Fruit fly (Drosophila melanogaster) whole organism, wandering third instar larva: ENCODE data around the gene Cubn.

Experiments
- Abd-B ChIP-seq: fragments of >200 bp; optimal IDR thresholded peaks from 2 replicates; lab custom pipeline; 2017; ENCODE audit warnings: missing biosample characterization, missing genetic modification characterization
- CG32264 ChIP-seq: fragments of 200-800 bp; sonication (Bioruptor generic); optimal IDR thresholded peaks from 2 replicates; lab custom pipeline; 2016; ENCODE audit warnings: missing biosample characterization, missing genetic modification characterization
- CG9705 ChIP-seq: fragments of 200-800 bp; sonication (Bioruptor generic); optimal IDR thresholded peaks from 2 replicates; lab custom pipeline; 2018; ENCODE audit warnings: missing biosample characterization, mild to moderate bottlenecking, missing genetic modification characterization
- CrebA ChIP-seq: fragments of 200-800 bp; sonication (Bioruptor generic); optimal IDR thresholded peaks from 2 replicates; lab custom pipeline; 2016; ENCODE audit warnings: missing biosample characterization, mild to moderate bottlenecking, missing genetic modification characterization, borderline replicate concordance
- Dfd ChIP-seq: fragments of >200 bp; optimal IDR thresholded peaks from 2 replicates; lab custom pipeline; 2017; ENCODE audit warnings: missing biosample characterization, missing genetic modification characterization
- Dif ChIP-seq: fragments of 200-275, 200-300 bp; sonication (Bioruptor generic); optimal IDR thresholded peaks from 2 replicates; lab custom pipeline; 2018; ENCODE audit warnings: missing biosample characterization, missing genetic modification characterization; ENCODE audit not compliant: partially characterized antibody
- GATAd ChIP-seq: sonication (Bioruptor generic); optimal IDR thresholded peaks from 2 replicates; lab custom pipeline; 2016; ENCODE audit warnings: missing biosample characterization, missing genetic modification characterization
- HLH106 ChIP-seq: fragments of 200-800 bp; optimal IDR thresholded peaks from 3 replicates; lab custom pipeline; 2019; ENCODE audit warnings: missing biosample characterization, mild to moderate bottlenecking, missing genetic modification characterization, moderate library complexity
- Hnf4 ChIP-seq: fragments of 200-800 bp; sonication (Bioruptor generic); optimal IDR thresholded peaks from 2 replicates; lab custom pipeline; 2016; ENCODE audit warnings: missing biosample characterization, mild to moderate bottlenecking, missing genetic modification characterization
- Hr78 ChIP-seq: fragments of >200 bp; optimal IDR thresholded peaks from 2 replicates; lab custom pipeline; 2017; ENCODE audit warnings: missing biosample characterization, missing genetic modification characterization
- Hr83 ChIP-seq: fragments of 200-300 bp; sonication (Bioruptor generic); optimal IDR thresholded peaks from 2 replicates; lab custom pipeline; 2016; ENCODE audit warnings: missing biosample characterization, mild to moderate bottlenecking, missing genetic modification characterization, moderate library complexity; ENCODE audit not compliant: poor library complexity, severe bottlenecking
- Jra ChIP-seq: sonication (Bioruptor generic); optimal IDR thresholded peaks from 2 replicates; lab custom pipeline; 2016; ENCODE audit warnings: missing biosample characterization, missing genetic modification characterization
- Mio ChIP-seq: sonication (Bioruptor generic); optimal IDR thresholded peaks from 2 replicates; lab custom pipeline; 2016; ENCODE audit warnings: missing biosample characterization, missing genetic modification characterization
- Myc ChIP-seq: fragments of >200 bp; optimal IDR thresholded peaks from 2 replicates; lab custom pipeline; 2017
- N ChIP-seq: fragments of >200 bp; optimal IDR thresholded peaks from 2 replicates; lab custom pipeline; 2018; ENCODE audit warnings: missing biosample characterization, missing external identifiers, missing genetic modification characterization
- OdsH ChIP-seq: fragments of 200-800 bp; sonication (Bioruptor generic); optimal IDR thresholded peaks from 2 replicates; lab custom pipeline; 2016; ENCODE audit warnings: missing biosample characterization, mild to moderate bottlenecking, missing genetic modification characterization
- Rel ChIP-seq, 2 experiments: fragments of 200-800 bp; sonication (Bioruptor generic) in 1 of 2; optimal IDR thresholded peaks; 2 replicates in 1 of 2; 3 replicates in 1 of 2; lab custom pipeline; 2016 to 2019; ENCODE audit warnings: mild to moderate bottlenecking in 2 of 2, missing biosample characterization in 2 of 2, missing genetic modification characterization in 2 of 2, moderate library complexity in 1 of 2
- Sp1 ChIP-seq: fragments of 200-800 bp; sonication (Bioruptor generic); optimal IDR thresholded peaks from 3 replicates; lab custom pipeline; 2019; ENCODE audit warnings: missing biosample characterization, mild to moderate bottlenecking, missing genetic modification characterization, moderate library complexity
- Vsx2 ChIP-seq: fragments of 200-300, 225-300 bp; sonication (Bioruptor generic); optimal IDR thresholded peaks from 2 replicates; lab custom pipeline; 2018; ENCODE audit warnings: missing biosample characterization, missing genetic modification characterization; ENCODE audit not compliant: partially characterized antibody
- br ChIP-seq: fragments of 200-800 bp; sonication (Bioruptor generic); optimal IDR thresholded peaks from 2 replicates; lab custom pipeline; 2016; ENCODE audit warnings: missing biosample characterization, missing genetic modification characterization
- brk ChIP-seq: fragments of 200-800 bp; sonication (Bioruptor generic); optimal IDR thresholded peaks from 2 replicates; lab custom pipeline; 2016; ENCODE audit warnings: missing biosample characterization, mild to moderate bottlenecking, missing genetic modification characterization
- dl ChIP-seq, 2 experiments: fragments of 175-275, 200-275 bp in 1 of 2; fragments of 200-275 bp in 1 of 2; sonication (Bioruptor generic); optimal IDR thresholded peaks; lab custom pipeline; 2018; ENCODE audit warnings: mild to moderate bottlenecking in 2 of 2, missing biosample characterization in 2 of 2, missing genetic modification characterization in 2 of 2, moderate library complexity in 2 of 2; ENCODE audit not compliant: partially characterized antibody in 2 of 2, insufficient read depth in 1 of 2
- dmrt93B ChIP-seq: fragments of 200-800 bp; sonication (Bioruptor generic); optimal IDR thresholded peaks from 2 replicates; lab custom pipeline; 2018; ENCODE audit warnings: missing biosample characterization, mild to moderate bottlenecking, missing genetic modification characterization
- dsf ChIP-seq: sonication (Bioruptor generic); optimal IDR thresholded peaks from 2 replicates; lab custom pipeline; 2016; ENCODE audit warnings: missing biosample characterization, missing genetic modification characterization, borderline replicate concordance
- ey ChIP-seq: fragments of 200-800 bp; sonication (Bioruptor generic); optimal IDR thresholded peaks from 2 replicates; lab custom pipeline; 2016; ENCODE audit warnings: missing biosample characterization, missing genetic modification characterization
- foxo ChIP-seq, 2 experiments: fragments of 200-800 bp; sonication (Bioruptor generic); optimal IDR thresholded peaks; 2 replicates in 1 of 2; 3 replicates in 1 of 2; lab custom pipeline; 2016 to 2017; ENCODE audit warnings: missing biosample characterization in 2 of 2, missing genetic modification characterization in 2 of 2
- fru ChIP-seq: fragments of 200-800 bp; sonication (Bioruptor generic); optimal IDR thresholded peaks from 3 replicates; lab custom pipeline; 2016; ENCODE audit warnings: missing biosample characterization, mild to moderate bottlenecking, missing genetic modification characterization
- h ChIP-seq: fragments of 200-800 bp; sonication (Bioruptor generic); optimal IDR thresholded peaks from 3 replicates; lab custom pipeline; 2016; ENCODE audit warnings: missing biosample characterization, mild to moderate bottlenecking, missing genetic modification characterization
- jim ChIP-seq: fragments of 175-275, 200-325 bp; sonication (Bioruptor generic); optimal IDR thresholded peaks from 2 replicates; lab custom pipeline; 2016; ENCODE audit warnings: missing biosample characterization, mild to moderate bottlenecking, missing genetic modification characterization
- lola ChIP-seq: fragments of >200 bp; optimal IDR thresholded peaks from 2 replicates; lab custom pipeline; 2017; ENCODE audit warnings: missing biosample characterization, missing genetic modification characterization
- pan ChIP-seq: fragments of >200 bp; optimal IDR thresholded peaks from 2 replicates; lab custom pipeline; 2017
- psq ChIP-seq: fragments of 200-800 bp; sonication (Bioruptor generic); optimal IDR thresholded peaks from 3 replicates; lab custom pipeline; 2017; ENCODE audit warnings: missing biosample characterization, mild to moderate bottlenecking, missing genetic modification characterization, moderate library complexity
- rgr ChIP-seq: fragments of 200-800 bp; sonication (Bioruptor generic); optimal IDR thresholded peaks from 3 replicates; lab custom pipeline; 2016; ENCODE audit warnings: missing biosample characterization, mild to moderate bottlenecking, missing genetic modification characterization
- sage ChIP-seq: fragments of 200-800 bp; sonication (Bioruptor generic); optimal IDR thresholded peaks from 2 replicates; lab custom pipeline; 2016; ENCODE audit warnings: missing biosample characterization, mild to moderate bottlenecking, missing genetic modification characterization
- sv ChIP-seq: fragments of 200-800 bp; sonication (Bioruptor generic); optimal IDR thresholded peaks from 3 replicates; lab custom pipeline; 2016; ENCODE audit warnings: missing biosample characterization, missing genetic modification characterization
- tai ChIP-seq: sonication (Bioruptor generic); optimal IDR thresholded peaks from 2 replicates; lab custom pipeline; 2016; ENCODE audit warnings: missing biosample characterization, missing genetic modification characterization
- usp ChIP-seq: fragments of >200 bp; optimal IDR thresholded peaks from 2 replicates; lab custom pipeline; 2017; ENCODE audit warnings: missing biosample characterization, missing genetic modification characterization
- woc ChIP-seq: sonication (Bioruptor generic); optimal IDR thresholded peaks from 2 replicates; lab custom pipeline; 2016; ENCODE audit warnings: missing biosample characterization, mild to moderate bottlenecking, missing genetic modification characterization

Gene Cubn

dm6 chrX:9578696-9579509 is 7.8 kb upstream of the Cubn start:
- TF ChIP-seq dmrt93B (GFP tag; lab: Kevin White, UChicago) (peak; percentile 99), Vsx2 (GFP tag; lab: Kevin White, UChicago) (no peak), CG9705 (GFP tag; lab: Kevin White, UChicago) (peak; percentile 97), Hnf4 (peak; percentile 99), ey (GFP tag; lab: Kevin White, UChicago) (peak; percentile 100), lola (GFP tag; lab: Kevin White, UChicago) (no peak), N (no peak), Mio (GFP tag; lab: Kevin White, UChicago) (peak; percentile 95), GATAd (GFP tag; lab: Kevin White, UChicago) (peak; percentile 99), Hr83 (GFP tag; lab: Kevin White, UChicago) (peak; percentile 99), Dif (GFP tag; lab: Kevin White, UChicago) (no peak), br (GFP tag; lab: Kevin White, UChicago) (peak; percentile 100), Myc (lab: Kevin White, UChicago) (no peak), Rel (GFP tag; optimal IDR thresholded peaks at IDR 0.05; lab: Kevin White, UChicago) (peak; percentile 93), Rel (tag; optimal IDR thresholded peaks at IDR 0.05; lab: Kevin White, UChicago) (peak; percentile 94), tai (GFP tag; lab: Kevin White, UChicago) (peak; percentile 99), foxo (GFP tag; optimal IDR thresholded peaks at IDR 0.05; lab: Kevin White, UChicago) (peak; percentile 98 to 100), rgr (GFP tag; lab: Kevin White, UChicago) (peak; percentile 100), Abd-B (GFP tag; lab: Kevin White, UChicago) (no peak), sage (GFP tag; lab: Kevin White, UChicago) (peak; percentile 96), dl (GFP tag; optimal IDR thresholded peaks at IDR 0.05; lab: Kevin White, UChicago; ENCODE audit: insufficient read depth in 1 of 2, partially characterized antibody in 2 of 2) (no peak), h (GFP tag; lab: Kevin White, UChicago) (peak; percentile 100), Sp1 (GFP tag; lab: Kevin White, UChicago) (peak; percentile 99), OdsH (GFP tag; lab: Kevin White, UChicago) (peak; percentile 100), Dfd (GFP tag; lab: Kevin White, UChicago) (no peak), HLH106 (tag; lab: Kevin White, UChicago) (peak; percentile 100), Jra (peak; percentile 99), dsf (peak; percentile 96), CG32264 (GFP tag; lab: Kevin White, UChicago) (peak; percentile 99), pan (no peak), CrebA (GFP tag; lab: Kevin White, UChicago) (peak; percentile 98), jim (GFP tag; lab: Kevin White, UChicago) (peak; percentile 88), sv (GFP tag; lab: Kevin White, UChicago) (peak; percentile 97), Hr78 (no peak), fru (GFP tag; lab: Kevin White, UChicago) (peak; percentile 100), brk (GFP tag; lab: Kevin White, UChicago) (peak; percentile 97), woc (GFP tag; lab: Kevin White, UChicago) (peak; percentile 99), usp (GFP tag; lab: Kevin White, UChicago) (no peak), psq (GFP tag; lab: Kevin White, UChicago) (peak; percentile 100)

dm6 chrX:9578014-9578413 is 6.9 kb upstream of the Cubn start:
- TF ChIP-seq Hr83 (GFP tag; lab: Kevin White, UChicago) (peak; percentile 10), OdsH (GFP tag; lab: Kevin White, UChicago) (no peak)
